Worm (Caenorhabditis elegans) whole organism, young adult: ENCODE results near the gene Y41C4A.6.

ENCODE experiments used
- F22D6.2 ChIP-seq: sonication (generic microtip); optimal IDR thresholded peaks from 2 replicates; lab custom pipeline; 2016; ENCODE audit warnings: mild to moderate bottlenecking, missing genetic modification characterization, missing compliant biosample characterization
- F23B12.7 ChIP-seq: sonication (generic microtip); optimal IDR thresholded peaks from 2 replicates; lab custom pipeline; 2017; ENCODE audit warnings: missing genetic modification characterization, mild to moderate bottlenecking, missing compliant biosample characterization, antibody characterized with exemption, moderate library complexity; ENCODE audit not compliant: insufficient read depth
- K12H6.12 ChIP-seq: fragments of 200-800 bp; sonication (Bioruptor generic); optimal IDR thresholded peaks from 2 replicates; lab custom pipeline; 2018; ENCODE audit warnings: mild to moderate bottlenecking, missing genetic modification characterization, missing compliant biosample characterization
- let-607 ChIP-seq, 2 experiments: fragments of 200-800 bp in 1 of 2; sonication (Bioruptor generic) in 1 of 2; sonication (generic microtip) in 1 of 2; optimal IDR thresholded peaks; 2 replicates each; lab custom pipeline; 2016 to 2018; ENCODE audit warnings: mild to moderate bottlenecking in 2 of 2, missing compliant biosample characterization in 2 of 2, missing genetic modification characterization in 2 of 2, moderate library complexity in 2 of 2, missing genotype in 1 of 2
- snpc-4 ChIP-seq, 5 experiments: fragments of 150-350 bp in 1 of 5; sonication (generic microtip) in 4 of 5; optimal IDR thresholded peaks; 2 replicates each; lab custom pipeline; 2014 to 2018; ENCODE audit warnings: missing genetic modification characterization in 5 of 5, missing biosample characterization in 3 of 5, antibody characterized with exemption in 2 of 5, mild to moderate bottlenecking in 2 of 5, missing compliant biosample characterization in 2 of 5, missing genotype in 2 of 5, moderate library complexity in 2 of 5, missing genetic modification reagents in 1 of 5

DNA sequence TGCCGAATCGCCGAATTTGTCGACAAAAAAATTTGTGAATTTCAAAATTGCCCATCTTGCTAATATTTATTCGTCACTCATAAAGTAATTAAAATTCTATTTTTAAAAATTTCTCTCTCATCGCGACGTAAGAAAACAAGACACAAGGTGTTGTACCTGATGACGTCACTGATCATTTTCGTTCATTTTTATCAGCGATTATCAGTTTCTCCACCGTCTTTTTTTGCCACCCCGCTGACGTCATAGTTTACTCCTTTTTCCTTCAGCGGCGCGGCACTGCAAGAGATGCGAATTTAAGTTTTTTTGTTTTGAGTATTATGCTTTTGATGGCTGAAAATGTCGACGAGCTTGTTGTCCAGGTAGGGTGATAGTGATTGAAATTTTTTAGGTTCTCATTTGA is 11.6 kb upstream of the Y41C4A.6 start:
- TF ChIP-seq F23B12.7 (tag; lab: Kevin White, UChicago) (no peak), F22D6.2 (tag; lab: Kevin White, UChicago) (no peak), snpc-4 (GFP tag; optimal IDR thresholded peaks at IDR 0.05; lab: Kevin White, UChicago) (no peak), snpc-4 (tag; optimal IDR thresholded peaks at IDR 0.05; lab: Kevin White, UChicago) (no peak), let-607 (tag; optimal IDR thresholded peaks at IDR 0.05; lab: Kevin White, UChicago) (peak in 1 of 2 experiments; percentile 5), K12H6.12 (tag; lab: Kevin White, UChicago) (no peak)
